Worm (Caenorhabditis elegans) whole organism, L2 larva: ENCODE results near the gene dhrr-1.
A peak's percentile ranks its signal among the peaks of the same experiment; 100 is the strongest.

ENCODE experiments used
- C34F6.9 ChIP-seq: fragments of 150-350 bp; optimal IDR thresholded peaks from 2 replicates; lab custom pipeline; 2014; ENCODE audit warnings: missing biosample characterization, missing genetic modification characterization
- F13H6.1 ChIP-seq: sonication (generic microtip); optimal IDR thresholded peaks from 2 replicates; lab custom pipeline; 2016; ENCODE audit warnings: missing genetic modification characterization, missing compliant biosample characterization
- R02D3.7 ChIP-seq: fragments of 150-350 bp; optimal IDR thresholded peaks from 2 replicates; lab custom pipeline; 2014; ENCODE audit warnings: missing biosample characterization, missing genetic modification characterization
- Y55F3AM.14 ChIP-seq: fragments of 200-800 bp; sonication (Bioruptor generic); optimal IDR thresholded peaks from 2 replicates; lab custom pipeline; 2018; ENCODE audit warnings: mild to moderate bottlenecking, missing genetic modification characterization, missing compliant biosample characterization
- alr-1 ChIP-seq: fragments of 150-350 bp; optimal IDR thresholded peaks from 2 replicates; lab custom pipeline; 2014; ENCODE audit warnings: missing biosample characterization, missing genetic modification characterization
- aly-2 ChIP-seq: fragments of 150-350 bp; optimal IDR thresholded peaks from 2 replicates; lab custom pipeline; 2014; ENCODE audit warnings: missing biosample characterization, missing genetic modification characterization
- ama-1 ChIP-seq: fragments of 150-350 bp; optimal IDR thresholded peaks from 2 replicates; lab custom pipeline; 2018; ENCODE audit warnings: inconsistent platforms
- blmp-1 ChIP-seq: sonication (generic microtip); optimal IDR thresholded peaks from 2 replicates; lab custom pipeline; 2017; ENCODE audit warnings: missing genetic modification characterization, mild to moderate bottlenecking, missing compliant biosample characterization, antibody characterized with exemption, moderate library complexity; ENCODE audit not compliant: insufficient read depth
- ceh-16 ChIP-seq: fragments of 150-350 bp; optimal IDR thresholded peaks from 2 replicates; lab custom pipeline; 2014; ENCODE audit warnings: missing biosample characterization, missing genetic modification characterization
- ceh-82 ChIP-seq: fragments of 150-350 bp; optimal IDR thresholded peaks from 2 replicates; lab custom pipeline; 2014; ENCODE audit warnings: missing biosample characterization, missing genetic modification characterization
- crh-2 ChIP-seq: sonication (generic microtip); optimal IDR thresholded peaks from 2 replicates; lab custom pipeline; 2017; ENCODE audit warnings: missing biosample characterization, missing genetic modification characterization
- dmd-4 ChIP-seq: sonication (generic microtip); optimal IDR thresholded peaks from 2 replicates; lab custom pipeline; 2017; ENCODE audit warnings: missing biosample characterization, missing genetic modification characterization
- egl-27 ChIP-seq: sonication (generic microtip); optimal IDR thresholded peaks from 3 replicates; lab custom pipeline; 2017; ENCODE audit warnings: missing biosample characterization, missing genetic modification reagents, missing genetic modification characterization
- elt-1 ChIP-seq: fragments of 150-350 bp; optimal IDR thresholded peaks from 2 replicates; lab custom pipeline; 2014; ENCODE audit warnings: missing biosample characterization, missing genetic modification characterization
- fos-1 ChIP-seq: fragments of 150-350 bp; optimal IDR thresholded peaks from 2 replicates; lab custom pipeline; 2014; ENCODE audit warnings: missing biosample characterization, missing genetic modification characterization
- gmeb-1 ChIP-seq: fragments of 150-350 bp; optimal IDR thresholded peaks from 2 replicates; lab custom pipeline; 2014; ENCODE audit warnings: missing biosample characterization, missing genetic modification characterization
- lin-11 ChIP-seq: fragments of 150-350 bp; sonication (generic microtip); optimal IDR thresholded peaks from 2 replicates; lab custom pipeline; 2014; ENCODE audit warnings: missing biosample characterization, missing genetic modification characterization, inconsistent platforms, mixed read lengths
- lin-13 ChIP-seq: fragments of 150-350 bp; optimal IDR thresholded peaks from 2 replicates; lab custom pipeline; 2014; ENCODE audit warnings: missing biosample characterization, missing genetic modification reagents, missing genetic modification characterization
- lin-39 ChIP-seq: fragments of 150-350 bp; optimal IDR thresholded peaks from 2 replicates; lab custom pipeline; 2014; ENCODE audit warnings: missing biosample characterization, missing genetic modification reagents, missing genetic modification characterization
- lsy-2 ChIP-seq, 2 experiments: fragments of 150-350 bp in 1 of 2; sonication (generic microtip) in 1 of 2; optimal IDR thresholded peaks; 2 replicates each; lab custom pipeline; 2014 to 2017; ENCODE audit warnings: missing biosample characterization in 2 of 2, missing genetic modification characterization in 2 of 2
- mab-5 ChIP-seq: fragments of 150-350 bp; optimal IDR thresholded peaks from 2 replicates; lab custom pipeline; 2014; ENCODE audit warnings: missing biosample characterization, missing genetic modification characterization
- mbf-1 ChIP-seq: sonication (generic microtip); optimal IDR thresholded peaks from 2 replicates; lab custom pipeline; 2017; ENCODE audit warnings: missing biosample characterization, missing genetic modification characterization
- mdl-1 ChIP-seq, 2 experiments: fragments of 150-350 bp in 1 of 2; sonication (generic microtip) in 1 of 2; optimal IDR thresholded peaks; 2 replicates each; lab custom pipeline; 2017; ENCODE audit warnings: missing biosample characterization in 2 of 2, missing genetic modification characterization in 2 of 2
- nhr-10 ChIP-seq: sonication (generic microtip); optimal IDR thresholded peaks from 2 replicates; lab custom pipeline; 2017; ENCODE audit warnings: missing biosample characterization, missing genetic modification characterization
- nhr-11 ChIP-seq: fragments of 150-350 bp; optimal IDR thresholded peaks from 2 replicates; lab custom pipeline; 2014; ENCODE audit warnings: missing biosample characterization, missing genetic modification characterization
- nhr-129 ChIP-seq: fragments of 150-350 bp; optimal IDR thresholded peaks from 2 replicates; lab custom pipeline; 2014; ENCODE audit warnings: missing biosample characterization, missing genetic modification characterization
- nhr-23 ChIP-seq: fragments of 150-350 bp; optimal IDR thresholded peaks from 2 replicates; lab custom pipeline; 2014; ENCODE audit warnings: missing biosample characterization, missing genetic modification reagents, missing genetic modification characterization
- nhr-237 ChIP-seq: fragments of 150-350 bp; optimal IDR thresholded peaks from 2 replicates; lab custom pipeline; 2014; ENCODE audit warnings: missing biosample characterization, missing genetic modification characterization
- nhr-25 ChIP-seq: fragments of 150-350 bp; sonication (generic microtip); optimal IDR thresholded peaks from 3 replicates; lab custom pipeline; 2014; ENCODE audit warnings: missing biosample characterization, missing genetic modification characterization
- nhr-6 ChIP-seq: fragments of 150-350 bp; optimal IDR thresholded peaks from 2 replicates; lab custom pipeline; 2014; ENCODE audit warnings: missing biosample characterization, missing genetic modification characterization
- nhr-77 ChIP-seq: fragments of 150-350 bp; optimal IDR thresholded peaks from 2 replicates; lab custom pipeline; 2014; ENCODE audit warnings: missing biosample characterization, missing genetic modification characterization
- peb-1 ChIP-seq: fragments of 150-350 bp; optimal IDR thresholded peaks from 2 replicates; lab custom pipeline; 2014; ENCODE audit warnings: missing biosample characterization, missing genetic modification characterization
- sem-4 ChIP-seq: fragments of 150-350 bp; optimal IDR thresholded peaks from 2 replicates; lab custom pipeline; 2014; ENCODE audit warnings: missing biosample characterization, missing genetic modification reagents, missing genetic modification characterization
- skn-1 ChIP-seq: sonication (generic microtip); optimal IDR thresholded peaks from 2 replicates; lab custom pipeline; 2017; ENCODE audit warnings: missing biosample characterization, missing genetic modification characterization
- sma-3 ChIP-seq: sonication (generic microtip); optimal IDR thresholded peaks from 2 replicates; lab custom pipeline; 2016; ENCODE audit warnings: missing genetic modification reagents, missing genetic modification characterization, missing compliant biosample characterization
- sma-9 ChIP-seq, 2 experiments: fragments of 150-350 bp in 1 of 2; sonication (generic microtip) in 1 of 2; optimal IDR thresholded peaks; 2 replicates each; lab custom pipeline; 2014 to 2016; ENCODE audit warnings: missing genetic modification characterization in 2 of 2, mild to moderate bottlenecking in 1 of 2, missing biosample characterization in 1 of 2, missing compliant biosample characterization in 1 of 2, missing genetic modification reagents in 1 of 2, moderate library complexity in 1 of 2
- snpc-4 ChIP-seq: fragments of 150-350 bp; optimal IDR thresholded peaks from 2 replicates; lab custom pipeline; 2014; ENCODE audit warnings: missing biosample characterization, missing genetic modification characterization
- unc-55 ChIP-seq: fragments of 150-350 bp; sonication (generic microtip); optimal IDR thresholded peaks from 3 replicates; lab custom pipeline; 2014; ENCODE audit warnings: missing biosample characterization, missing genetic modification reagents, missing genetic modification characterization
- zag-1 ChIP-seq: fragments of 150-350 bp; optimal IDR thresholded peaks from 2 replicates; lab custom pipeline; 2014; ENCODE audit warnings: missing biosample characterization, missing genetic modification characterization
- ztf-1 ChIP-seq: fragments of 200-800 bp; sonication (Bioruptor generic); conservative IDR thresholded peaks from 2 replicates; pipeline ENCODE4 v1.3.6; 2022; ENCODE audit warnings: missing genetic modification characterization, missing compliant biosample characterization
- ztf-11 ChIP-seq: sonication (generic microtip); optimal IDR thresholded peaks from 2 replicates; lab custom pipeline; 2017; ENCODE audit warnings: missing biosample characterization, missing genetic modification characterization
- ztf-4 ChIP-seq: fragments of 150-350 bp; optimal IDR thresholded peaks from 2 replicates; lab custom pipeline; 2014; ENCODE audit warnings: missing biosample characterization, missing genetic modification characterization

dhrr-1 gene

ce11 chrIII:8978512-8979352, 34.3 kb downstream of the dhrr-1 start:
- TF ChIP-seq nhr-25 (tag; lab: Kevin White, UChicago) (peak; percentile 36), fos-1 (tag; lab: Kevin White, UChicago) (peak; percentile 15), crh-2 (tag; lab: Kevin White, UChicago) (peak; percentile 2), sma-9 (GFP tag; optimal IDR thresholded peaks at IDR 0.05; lab: Kevin White, UChicago) (peak; percentile 37), sma-9 (tag; optimal IDR thresholded peaks at IDR 0.05; lab: Kevin White, UChicago) (no peak), nhr-10 (tag; lab: Kevin White, UChicago) (no peak), ceh-16 (tag; lab: Kevin White, UChicago) (no peak), ztf-4 (no peak), nhr-77 (tag; lab: Kevin White, UChicago) (no peak), Y55F3AM.14 (GFP tag; lab: Kevin White, UChicago) (peak; percentile 55), mdl-1 (tag; optimal IDR thresholded peaks at IDR 0.05; lab: Kevin White, UChicago) (no peak), lsy-2 (tag; optimal IDR thresholded peaks at IDR 0.05; lab: Kevin White, UChicago) (peak in 1 of 2 experiments; percentile 36), nhr-129 (tag; lab: Kevin White, UChicago) (no peak), skn-1 (tag; lab: Kevin White, UChicago) (no peak), nhr-6 (tag; lab: Kevin White, UChicago) (no peak), sma-3 (GFP tag; lab: Kevin White, UChicago) (peak; percentile 15), nhr-11 (tag; lab: Kevin White, UChicago) (no peak), C34F6.9 (tag; lab: Kevin White, UChicago) (peak; percentile 34), alr-1 (no peak)
- TF ChIP-seq, all 48 proteins: peak for 8

ce11 chrIII:8980892-8981291, 36.4 kb downstream of the dhrr-1 start:
- TF ChIP-seq blmp-1 (tag; lab: Kevin White, UChicago) (no peak), aly-2 (tag; lab: Kevin White, UChicago) (no peak), R02D3.7 (tag; lab: Kevin White, UChicago) (no peak), nhr-25 (tag; lab: Kevin White, UChicago) (no peak), ztf-4 (no peak), nhr-11 (tag; lab: Kevin White, UChicago) (no peak), ceh-16 (tag; lab: Kevin White, UChicago) (no peak), snpc-4 (tag; lab: Kevin White, UChicago) (no peak), mbf-1 (tag; lab: Kevin White, UChicago) (no peak)

ce11 chrIII:8981847-8982479, 37.5 kb downstream of the dhrr-1 start, which contains the start of gene pde-2:
TSS of gene pde-2 (minus strand) at chrIII:8981897.
- TF ChIP-seq nhr-10 (tag; lab: Kevin White, UChicago) = no peak
- TF ChIP-seq nhr-11 (tag; lab: Kevin White, UChicago) = no peak
- TF ChIP-seq nhr-129 (tag; lab: Kevin White, UChicago) = peak; percentile 74
- no peak for TF ChIP-seq mab-5
- peak in 1 of 2 experiments; percentile 16 for TF ChIP-seq mdl-1 (tag; optimal IDR thresholded peaks at IDR 0.05; lab: Kevin White, UChicago)
- peak; percentile 6 for TF ChIP-seq sma-3 (GFP tag; lab: Kevin White, UChicago)
- TF ChIP-seq blmp-1 (tag; lab: Kevin White, UChicago) = no peak
- TF ChIP-seq sem-4 (tag; lab: Kevin White, UChicago) = peak; percentile 76
- no peak for TF ChIP-seq nhr-237 (tag; lab: Kevin White, UChicago)
- TF ChIP-seq lin-11 (tag; lab: Kevin White, UChicago) = no peak
- peak; percentile 11 for TF ChIP-seq lin-13 (GFP tag; lab: Kevin White, UChicago)
- TF ChIP-seq gmeb-1 = no peak
- TF ChIP-seq ama-1 = no peak
- peak; percentile 12 for TF ChIP-seq Y55F3AM.14 (GFP tag; lab: Kevin White, UChicago)
- TF ChIP-seq ceh-82 (tag; lab: Kevin White, UChicago) = no peak
- TF ChIP-seq nhr-23 = no peak
- TF ChIP-seq peb-1 = no peak
- TF ChIP-seq R02D3.7 (tag; lab: Kevin White, UChicago) = no peak
- peak; percentile 68 for TF ChIP-seq F13H6.1
- no peak for TF ChIP-seq egl-27
- TF ChIP-seq unc-55 (GFP tag; lab: Kevin White, UChicago) = peak; percentile 50
- no peak for TF ChIP-seq ceh-16 (tag; lab: Kevin White, UChicago)
- TF ChIP-seq dmd-4 (tag; lab: Kevin White, UChicago) = no peak
- TF ChIP-seq zag-1 = peak; percentile 75
- TF ChIP-seq fos-1 (tag; lab: Kevin White, UChicago) = peak; percentile 36
- TF ChIP-seq lin-39 (tag; lab: Kevin White, UChicago) = no peak
- peak; percentile 38 for TF ChIP-seq nhr-25 (tag; lab: Kevin White, UChicago)
- TF ChIP-seq alr-1 = no peak
- TF ChIP-seq C34F6.9 (tag; lab: Kevin White, UChicago) = peak; percentile 81
- no peak for TF ChIP-seq elt-1
- peak; percentile 61 for TF ChIP-seq snpc-4 (tag; lab: Kevin White, UChicago)
- TF ChIP-seq nhr-77 (tag; lab: Kevin White, UChicago) = no peak
- TF ChIP-seq skn-1 (tag; lab: Kevin White, UChicago) = no peak
- TF ChIP-seq sma-9 (GFP tag; optimal IDR thresholded peaks at IDR 0.05; lab: Kevin White, UChicago) = peak; percentile 74
- no peak for TF ChIP-seq sma-9 (tag; optimal IDR thresholded peaks at IDR 0.05; lab: Kevin White, UChicago)
- peak; percentile 37 for TF ChIP-seq ztf-4
- no peak for TF ChIP-seq mbf-1 (tag; lab: Kevin White, UChicago)
- TF ChIP-seq ztf-1 = no peak
- no peak for TF ChIP-seq ztf-11
